Worm (Caenorhabditis elegans): ENCODE results near the gene fbxb-117.

DNA sequence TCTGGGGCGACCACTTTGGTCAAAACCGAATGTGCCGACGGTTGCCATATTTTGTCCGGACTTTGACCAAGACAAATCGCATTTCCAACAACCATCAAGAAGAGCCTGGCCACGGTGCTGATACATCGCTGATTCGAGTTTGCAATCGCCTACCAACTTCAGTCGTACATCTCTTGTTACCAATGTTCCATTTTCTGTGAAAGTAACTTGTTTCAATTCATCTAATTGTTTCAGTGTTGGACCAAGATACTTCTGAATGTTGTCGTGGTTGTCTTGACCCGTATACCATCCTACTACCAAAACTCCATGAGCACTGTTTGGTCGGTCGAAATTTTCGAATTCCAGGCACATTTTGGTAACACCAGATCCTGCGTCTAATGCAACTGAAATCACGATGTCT, 43.0 kb downstream of the fbxb-117 start:
- no peak for TF ChIP-seq tab-1 (GFP tag; IDR thresholded peaks at IDR 0.05)
- TF ChIP-seq cog-1 (tag; optimal IDR thresholded peaks at IDR 0.05) = no peak
- no peak for TF ChIP-seq ref-1 (GFP tag; conservative IDR thresholded peaks at IDR 0.05)
- no peak for TF ChIP-seq ztf-29 (GFP tag; IDR thresholded peaks at IDR 0.05)
- no peak for TF ChIP-seq flt-1 (GFP tag; IDR thresholded peaks at IDR 0.05)
